Worm (Caenorhabditis elegans) whole organism, early embryonic: ENCODE results near the gene srj-44.

ENCODE experiments used
- ama-1 ChIP-seq: fragments of 150-350 bp; optimal IDR thresholded peaks from 2 replicates; lab custom pipeline; 2014
- flt-1 ChIP-seq: fragments of 200-800 bp; sonication (Bioruptor generic); IDR thresholded peaks from 2 replicates; pipeline ENCODE4 v1.3.6; 2022; ENCODE audit warnings: missing genetic modification characterization, missing compliant biosample characterization
- hmbx-1 ChIP-seq: sonication (generic microtip); optimal IDR thresholded peaks from 2 replicates; lab custom pipeline; 2016; ENCODE audit warnings: mild to moderate bottlenecking, missing genetic modification characterization, missing compliant biosample characterization
- tbx-11 ChIP-seq: fragments of 200-800 bp; sonication (Bioruptor generic); IDR thresholded peaks from 2 replicates; pipeline ENCODE4 v1.3.6; 2022; ENCODE audit warnings: missing genetic modification characterization, missing compliant biosample characterization

ce11 chrV:2872947-2873346 is 27.3 kb upstream of the srj-44 start:
- TF ChIP-seq hmbx-1 (tag; lab: Kevin White, UChicago) (no peak), flt-1 (no peak), tbx-11 (no peak), ama-1 (lab: Kevin White, UChicago) (no peak)
